Fruit fly (Drosophila melanogaster): Measurements from ENCODE around the gene CG14262.

DNA sequence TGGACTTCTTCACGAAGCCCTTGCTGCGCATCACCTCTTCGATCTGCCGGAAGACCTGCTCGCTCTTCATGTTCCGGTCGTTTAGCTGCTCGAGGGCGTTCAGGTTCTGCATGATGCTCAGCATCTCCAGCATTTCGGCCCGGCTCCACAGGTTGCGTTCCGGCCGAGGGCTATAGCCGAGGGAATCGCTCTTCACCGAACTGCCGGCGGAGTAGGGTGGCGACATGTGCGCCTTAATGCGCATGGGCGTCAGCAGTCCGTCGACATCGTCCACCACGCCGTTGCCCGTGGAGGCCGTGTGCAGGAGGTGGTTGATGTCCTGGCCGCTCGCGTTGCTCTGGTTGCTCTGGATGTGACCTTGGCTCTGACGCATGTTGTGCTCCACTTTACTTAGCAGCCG lies 14.2 kb upstream of the CG14262 start:
- TF ChIP-seq CG8478 (optimal IDR thresholded peaks at IDR 0.05): no peak
- TF ChIP-seq CTCF (optimal IDR thresholded peaks at IDR 0.05): no peak

Measured in S2 (cell line).